Fruit fly (Drosophila melanogaster) S2 (cell line): ENCODE measurements around the gene MICU1.

Source experiments
- CG8478 ChIP-seq: fragments of >200 bp; optimal IDR thresholded peaks from 2 replicates; lab custom pipeline; 2018
- CTCF ChIP-seq, 2 experiments: fragments of >200 bp; optimal IDR thresholded peaks; 2 replicates each; lab custom pipeline; 2018

DNA sequence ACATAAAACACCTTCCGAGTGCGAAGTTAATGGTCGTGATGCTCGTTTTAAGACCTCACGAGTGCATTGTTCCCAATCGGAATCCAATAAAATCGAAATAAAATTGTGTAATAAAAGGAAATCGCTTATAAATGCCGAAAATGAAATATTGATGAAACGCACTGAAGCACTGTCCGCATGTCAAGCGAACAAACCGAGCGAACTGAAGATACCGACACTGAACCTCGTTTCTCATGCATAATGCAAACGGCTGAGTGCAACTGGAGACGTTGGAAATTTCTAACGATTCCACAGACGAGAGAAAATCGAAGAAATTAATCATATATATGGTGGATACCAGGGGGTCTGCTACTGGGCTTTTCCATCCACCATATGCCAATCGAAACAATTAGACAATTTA, 34.8 kb upstream of the MICU1 start:
- TF ChIP-seq CG8478 (lab: Kevin White, UChicago) (no peak), CTCF (optimal IDR thresholded peaks at IDR 0.05; lab: Kevin White, UChicago) (no peak)
